Worm (Caenorhabditis elegans) whole organism, L2 larva: Measurements from ENCODE around the gene arf-1.

Experiments used
- C34F6.9 ChIP-seq: fragments of 150-350 bp; optimal IDR thresholded peaks from 2 replicates; lab custom pipeline; 2014; ENCODE audit warnings: missing biosample characterization, missing genetic modification characterization
- F13H6.1 ChIP-seq: sonication (generic microtip); optimal IDR thresholded peaks from 2 replicates; lab custom pipeline; 2016; ENCODE audit warnings: missing genetic modification characterization, missing compliant biosample characterization
- R02D3.7 ChIP-seq: fragments of 150-350 bp; optimal IDR thresholded peaks from 2 replicates; lab custom pipeline; 2014; ENCODE audit warnings: missing biosample characterization, missing genetic modification characterization
- Y55F3AM.14 ChIP-seq: fragments of 200-800 bp; sonication (Bioruptor generic); optimal IDR thresholded peaks from 2 replicates; lab custom pipeline; 2018; ENCODE audit warnings: mild to moderate bottlenecking, missing genetic modification characterization, missing compliant biosample characterization
- ZK546.5 ChIP-seq: sonication (generic microtip); optimal IDR thresholded peaks from 2 replicates; lab custom pipeline; 2017; ENCODE audit warnings: missing biosample characterization, missing genetic modification characterization
- alr-1 ChIP-seq: fragments of 150-350 bp; optimal IDR thresholded peaks from 2 replicates; lab custom pipeline; 2014; ENCODE audit warnings: missing biosample characterization, missing genetic modification characterization
- aly-2 ChIP-seq: fragments of 150-350 bp; optimal IDR thresholded peaks from 2 replicates; lab custom pipeline; 2014; ENCODE audit warnings: missing biosample characterization, missing genetic modification characterization
- blmp-1 ChIP-seq: sonication (generic microtip); optimal IDR thresholded peaks from 2 replicates; lab custom pipeline; 2017; ENCODE audit warnings: missing genetic modification characterization, mild to moderate bottlenecking, missing compliant biosample characterization, antibody characterized with exemption, moderate library complexity; ENCODE audit not compliant: insufficient read depth
- ceh-16 ChIP-seq: fragments of 150-350 bp; optimal IDR thresholded peaks from 2 replicates; lab custom pipeline; 2014; ENCODE audit warnings: missing biosample characterization, missing genetic modification characterization
- ceh-82 ChIP-seq: fragments of 150-350 bp; optimal IDR thresholded peaks from 2 replicates; lab custom pipeline; 2014; ENCODE audit warnings: missing biosample characterization, missing genetic modification characterization
- crh-2 ChIP-seq: sonication (generic microtip); optimal IDR thresholded peaks from 2 replicates; lab custom pipeline; 2017; ENCODE audit warnings: missing biosample characterization, missing genetic modification characterization
- egl-27 ChIP-seq: sonication (generic microtip); optimal IDR thresholded peaks from 3 replicates; lab custom pipeline; 2017; ENCODE audit warnings: missing biosample characterization, missing genetic modification reagents, missing genetic modification characterization
- elt-1 ChIP-seq: fragments of 150-350 bp; optimal IDR thresholded peaks from 2 replicates; lab custom pipeline; 2014; ENCODE audit warnings: missing biosample characterization, missing genetic modification characterization
- elt-3 ChIP-seq: sonication (generic microtip); optimal IDR thresholded peaks from 2 replicates; lab custom pipeline; 2017; ENCODE audit warnings: missing biosample characterization, missing genetic modification characterization
- fos-1 ChIP-seq: fragments of 150-350 bp; optimal IDR thresholded peaks from 2 replicates; lab custom pipeline; 2014; ENCODE audit warnings: missing biosample characterization, missing genetic modification characterization
- gmeb-1 ChIP-seq: fragments of 150-350 bp; optimal IDR thresholded peaks from 2 replicates; lab custom pipeline; 2014; ENCODE audit warnings: missing biosample characterization, missing genetic modification characterization
- lin-11 ChIP-seq: fragments of 150-350 bp; sonication (generic microtip); optimal IDR thresholded peaks from 2 replicates; lab custom pipeline; 2014; ENCODE audit warnings: missing biosample characterization, missing genetic modification characterization, inconsistent platforms, mixed read lengths
- lin-13 ChIP-seq: fragments of 150-350 bp; optimal IDR thresholded peaks from 2 replicates; lab custom pipeline; 2014; ENCODE audit warnings: missing biosample characterization, missing genetic modification reagents, missing genetic modification characterization
- lin-39 ChIP-seq: fragments of 150-350 bp; optimal IDR thresholded peaks from 2 replicates; lab custom pipeline; 2014; ENCODE audit warnings: missing biosample characterization, missing genetic modification reagents, missing genetic modification characterization
- lsy-2 ChIP-seq, 2 experiments: fragments of 150-350 bp in 1 of 2; sonication (generic microtip) in 1 of 2; optimal IDR thresholded peaks; 2 replicates each; lab custom pipeline; 2014 to 2017; ENCODE audit warnings: missing biosample characterization in 2 of 2, missing genetic modification characterization in 2 of 2
- mbf-1 ChIP-seq: sonication (generic microtip); optimal IDR thresholded peaks from 2 replicates; lab custom pipeline; 2017; ENCODE audit warnings: missing biosample characterization, missing genetic modification characterization
- mdl-1 ChIP-seq, 2 experiments: fragments of 150-350 bp in 1 of 2; sonication (generic microtip) in 1 of 2; optimal IDR thresholded peaks; 2 replicates each; lab custom pipeline; 2017; ENCODE audit warnings: missing biosample characterization in 2 of 2, missing genetic modification characterization in 2 of 2
- nhr-10 ChIP-seq: sonication (generic microtip); optimal IDR thresholded peaks from 2 replicates; lab custom pipeline; 2017; ENCODE audit warnings: missing biosample characterization, missing genetic modification characterization
- nhr-12 ChIP-seq: fragments of 150-350 bp; optimal IDR thresholded peaks from 2 replicates; lab custom pipeline; 2014; ENCODE audit warnings: missing biosample characterization, missing genetic modification characterization
- nhr-129 ChIP-seq: fragments of 150-350 bp; optimal IDR thresholded peaks from 2 replicates; lab custom pipeline; 2014; ENCODE audit warnings: missing biosample characterization, missing genetic modification characterization
- nhr-21 ChIP-seq: fragments of 150-350 bp; optimal IDR thresholded peaks from 2 replicates; lab custom pipeline; 2014; ENCODE audit warnings: missing biosample characterization, missing genetic modification characterization
- nhr-237 ChIP-seq: fragments of 150-350 bp; optimal IDR thresholded peaks from 2 replicates; lab custom pipeline; 2014; ENCODE audit warnings: missing biosample characterization, missing genetic modification characterization
- nhr-25 ChIP-seq: fragments of 150-350 bp; sonication (generic microtip); optimal IDR thresholded peaks from 3 replicates; lab custom pipeline; 2014; ENCODE audit warnings: missing biosample characterization, missing genetic modification characterization
- nhr-77 ChIP-seq: fragments of 150-350 bp; optimal IDR thresholded peaks from 2 replicates; lab custom pipeline; 2014; ENCODE audit warnings: missing biosample characterization, missing genetic modification characterization
- peb-1 ChIP-seq: fragments of 150-350 bp; optimal IDR thresholded peaks from 2 replicates; lab custom pipeline; 2014; ENCODE audit warnings: missing biosample characterization, missing genetic modification characterization
- sem-4 ChIP-seq: fragments of 150-350 bp; optimal IDR thresholded peaks from 2 replicates; lab custom pipeline; 2014; ENCODE audit warnings: missing biosample characterization, missing genetic modification reagents, missing genetic modification characterization
- skn-1 ChIP-seq: sonication (generic microtip); optimal IDR thresholded peaks from 2 replicates; lab custom pipeline; 2017; ENCODE audit warnings: missing biosample characterization, missing genetic modification characterization
- sma-3 ChIP-seq: sonication (generic microtip); optimal IDR thresholded peaks from 2 replicates; lab custom pipeline; 2016; ENCODE audit warnings: missing genetic modification reagents, missing genetic modification characterization, missing compliant biosample characterization
- sma-9 ChIP-seq, 2 experiments: fragments of 150-350 bp in 1 of 2; sonication (generic microtip) in 1 of 2; optimal IDR thresholded peaks; 2 replicates each; lab custom pipeline; 2014 to 2016; ENCODE audit warnings: missing genetic modification characterization in 2 of 2, mild to moderate bottlenecking in 1 of 2, missing biosample characterization in 1 of 2, missing compliant biosample characterization in 1 of 2, missing genetic modification reagents in 1 of 2, moderate library complexity in 1 of 2
- snpc-4 ChIP-seq: fragments of 150-350 bp; optimal IDR thresholded peaks from 2 replicates; lab custom pipeline; 2014; ENCODE audit warnings: missing biosample characterization, missing genetic modification characterization
- unc-39 ChIP-seq: fragments of 150-350 bp; optimal IDR thresholded peaks from 2 replicates; lab custom pipeline; 2014; ENCODE audit warnings: missing biosample characterization, missing genetic modification characterization
- unc-55 ChIP-seq: fragments of 150-350 bp; sonication (generic microtip); optimal IDR thresholded peaks from 3 replicates; lab custom pipeline; 2014; ENCODE audit warnings: missing biosample characterization, missing genetic modification reagents, missing genetic modification characterization
- ztf-1 ChIP-seq: fragments of 200-800 bp; sonication (Bioruptor generic); conservative IDR thresholded peaks from 2 replicates; pipeline ENCODE4 v1.3.6; 2022; ENCODE audit warnings: missing genetic modification characterization, missing compliant biosample characterization
- ztf-11 ChIP-seq: sonication (generic microtip); optimal IDR thresholded peaks from 2 replicates; lab custom pipeline; 2017; ENCODE audit warnings: missing biosample characterization, missing genetic modification characterization
- ztf-4 ChIP-seq: fragments of 150-350 bp; optimal IDR thresholded peaks from 2 replicates; lab custom pipeline; 2014; ENCODE audit warnings: missing biosample characterization, missing genetic modification characterization

Gene arf-1

DNA sequence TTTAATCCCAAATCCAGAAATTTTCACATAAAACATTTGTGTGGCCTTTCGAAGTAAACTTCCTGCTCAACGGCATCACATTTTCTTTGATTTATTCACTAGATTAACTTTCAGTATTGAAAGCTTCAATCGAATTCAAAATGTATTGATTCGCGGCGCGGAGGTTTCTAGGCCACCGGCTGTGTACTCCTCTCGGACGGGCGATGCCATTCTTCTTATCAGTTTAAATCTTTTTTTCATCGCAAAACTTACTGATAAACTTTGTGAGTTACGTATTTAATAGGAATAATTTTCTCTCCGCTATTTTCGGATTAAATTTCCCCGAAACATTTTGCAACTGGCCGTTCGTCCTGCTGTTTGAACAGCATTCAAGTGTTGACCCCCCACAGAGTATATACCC is 7.2 kb downstream of the arf-1 start:
- no peak for TF ChIP-seq Y55F3AM.14 (GFP tag; lab: Kevin White, UChicago)
- peak; percentile 34 to 80 for TF ChIP-seq lsy-2 (tag; optimal IDR thresholded peaks at IDR 0.05; lab: Kevin White, UChicago)
- TF ChIP-seq gmeb-1 (tag; lab: Kevin White, UChicago) = peak; percentile 90
- no peak for TF ChIP-seq ZK546.5 (tag; lab: Kevin White, UChicago)
- TF ChIP-seq sma-9 (GFP tag; optimal IDR thresholded peaks at IDR 0.05; lab: Kevin White, UChicago) = peak; percentile 93
- TF ChIP-seq sma-9 (tag; optimal IDR thresholded peaks at IDR 0.05; lab: Kevin White, UChicago) = no peak
- TF ChIP-seq crh-2 (tag; lab: Kevin White, UChicago) = peak; percentile 66
- TF ChIP-seq sem-4 (tag; lab: Kevin White, UChicago) = peak; percentile 74
- TF ChIP-seq ztf-4 (tag; lab: Kevin White, UChicago) = peak; percentile 59
- TF ChIP-seq ztf-1 (GFP tag; lab: Robert Waterston, UW) = no peak
- TF ChIP-seq nhr-129 (tag; lab: Kevin White, UChicago) = peak; percentile 15
- TF ChIP-seq sma-3 (GFP tag; lab: Kevin White, UChicago) = peak; percentile 84
- peak; percentile 68 for TF ChIP-seq C34F6.9
- no peak for TF ChIP-seq unc-39 (tag; lab: Kevin White, UChicago)
- TF ChIP-seq R02D3.7 (tag; lab: Kevin White, UChicago) = peak; percentile 17
- TF ChIP-seq elt-1 = no peak
- TF ChIP-seq blmp-1 (tag; lab: Kevin White, UChicago) = peak; percentile 28
- peak; percentile 71 for TF ChIP-seq F13H6.1 (tag; lab: Kevin White, UChicago)
- peak; percentile 61 for TF ChIP-seq unc-55 (GFP tag; lab: Kevin White, UChicago)
- TF ChIP-seq nhr-25 (tag; lab: Kevin White, UChicago) = peak; percentile 24
- TF ChIP-seq nhr-237 (tag; lab: Kevin White, UChicago) = no peak
- no peak for TF ChIP-seq elt-3 (tag; lab: Kevin White, UChicago)
- no peak for TF ChIP-seq egl-27 (tag; lab: Kevin White, UChicago)
- TF ChIP-seq fos-1 = peak; percentile 87
- TF ChIP-seq peb-1 (tag; lab: Kevin White, UChicago) = no peak
- TF ChIP-seq skn-1 (tag; lab: Kevin White, UChicago) = peak; percentile 18
- no peak for TF ChIP-seq aly-2 (tag; lab: Kevin White, UChicago)
- TF ChIP-seq lin-13 = peak; percentile 52
- peak; percentile 31 for TF ChIP-seq nhr-21
- peak; percentile 27 for TF ChIP-seq lin-11 (tag; lab: Kevin White, UChicago)
- no peak for TF ChIP-seq nhr-12 (tag; lab: Kevin White, UChicago)

- TF ChIP-seq lsy-2 (tag; optimal IDR thresholded peaks at IDR 0.05; lab: Kevin White, UChicago) (no peak), blmp-1 (tag; lab: Kevin White, UChicago) (no peak), egl-27 (tag; lab: Kevin White, UChicago) (no peak), ceh-82 (tag; lab: Kevin White, UChicago) (no peak), lin-39 (tag; lab: Kevin White, UChicago) (no peak), ceh-16 (tag; lab: Kevin White, UChicago) (no peak), peb-1 (tag; lab: Kevin White, UChicago) (no peak), Y55F3AM.14 (GFP tag; lab: Kevin White, UChicago) (no peak), snpc-4 (tag; lab: Kevin White, UChicago) (no peak), crh-2 (tag; lab: Kevin White, UChicago) (no peak), R02D3.7 (tag; lab: Kevin White, UChicago) (no peak)
- TF ChIP-seq, all 48 proteins: peak for 0
Measured at ce11 chrIII:5722550-5722949, 7.9 kb downstream of the arf-1 start, which contains the start of gene wrm-1. Gene wrm-1, plus strand, starts transcription at chrIII:5722850.

DNA sequence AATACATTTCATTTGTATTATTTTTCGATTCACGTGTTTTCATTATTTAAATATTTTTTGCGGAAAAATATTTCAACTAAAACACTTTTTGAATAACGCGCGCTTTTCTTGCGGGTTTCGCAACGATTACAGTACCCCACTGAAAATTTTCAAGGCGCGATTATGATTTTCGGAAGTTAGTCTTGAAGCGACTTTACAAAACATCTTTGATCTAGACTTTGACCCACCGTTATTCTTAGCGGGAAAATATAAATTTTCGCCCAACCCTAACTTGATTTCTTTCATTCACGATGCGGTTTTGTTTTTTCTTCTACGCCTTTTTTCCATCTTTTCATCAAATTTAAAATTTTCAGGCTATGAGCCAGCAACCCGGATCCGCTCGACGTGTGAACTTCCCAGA is 13.1 kb downstream of the arf-1 start, which contains the start of gene egg-1:
Gene egg-1 (plus strand): TSS at position 354 of the 400 bp plus-strand sequence.
- TF ChIP-seq elt-3 (tag; lab: Kevin White, UChicago) (no peak), mdl-1 (tag; optimal IDR thresholded peaks at IDR 0.05; lab: Kevin White, UChicago) (no peak), snpc-4 (tag; lab: Kevin White, UChicago) (no peak), sem-4 (tag; lab: Kevin White, UChicago) (no peak), alr-1 (tag; lab: Kevin White, UChicago) (no peak), nhr-25 (tag; lab: Kevin White, UChicago) (no peak), nhr-77 (tag; lab: Kevin White, UChicago) (no peak), peb-1 (tag; lab: Kevin White, UChicago) (no peak), nhr-12 (tag; lab: Kevin White, UChicago) (no peak), ztf-1 (GFP tag; lab: Robert Waterston, UW) (no peak), ztf-11 (tag; lab: Kevin White, UChicago) (no peak), nhr-21 (no peak), mbf-1 (tag; lab: Kevin White, UChicago) (no peak), nhr-10 (tag; lab: Kevin White, UChicago) (no peak), fos-1 (no peak), ceh-82 (tag; lab: Kevin White, UChicago) (no peak)
